Worm (Caenorhabditis elegans): ENCODE measurements around the gene H21P03.10.
A peak's percentile ranks its signal among the peaks of the same experiment; 100 is the strongest.

H21P03.10 gene

DNA sequence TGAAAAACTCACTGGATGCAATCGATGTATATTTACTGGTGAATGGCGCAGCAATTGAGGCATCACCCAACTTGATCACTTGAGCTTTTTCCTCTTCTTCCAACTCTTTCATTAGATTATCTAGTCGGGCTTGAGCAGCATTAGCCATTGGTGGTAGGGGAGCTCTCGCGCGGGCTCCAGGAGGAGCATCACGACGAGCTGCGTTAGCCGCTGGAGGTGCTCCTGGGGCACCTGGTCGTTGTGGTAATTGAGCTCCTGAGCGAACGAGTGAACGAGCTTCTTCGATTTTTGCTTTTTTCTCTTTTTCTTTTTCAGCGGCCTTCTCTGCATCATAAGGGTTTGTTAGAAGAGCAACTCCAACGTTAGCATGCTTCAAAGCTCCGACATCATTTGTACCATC lies 25.4 kb upstream of the H21P03.10 start:
- TF ChIP-seq mml-1 (tag; optimal IDR thresholded peaks at IDR 0.05) (no peak), nhr-25 (tag; optimal IDR thresholded peaks at IDR 0.05) (no peak), ceh-28 (tag; optimal IDR thresholded peaks at IDR 0.05) (no peak), skn-1 (tag; optimal IDR thresholded peaks at IDR 0.05) (no peak), nhr-76 (tag; optimal IDR thresholded peaks at IDR 0.05) (no peak), nhr-237 (tag; optimal IDR thresholded peaks at IDR 0.05) (no peak), unc-62 (GFP tag; optimal IDR thresholded peaks at IDR 0.05) (no peak), lsy-12 (tag; optimal IDR thresholded peaks at IDR 0.05) (no peak), nhr-77 (tag; optimal IDR thresholded peaks at IDR 0.05) (no peak), ceh-9 (tag; optimal IDR thresholded peaks at IDR 0.05) (no peak), pqm-1 (tag; optimal IDR thresholded peaks at IDR 0.05) (no peak)

- peak; percentile 73 for TF ChIP-seq ama-1 (optimal IDR thresholded peaks at IDR 0.05)
- TF ChIP-seq ceh-9 (tag; optimal IDR thresholded peaks at IDR 0.05), result no peak
- TF ChIP-seq ceh-28 (tag; optimal IDR thresholded peaks at IDR 0.05), result no peak
- no peak for TF ChIP-seq ceh-16 (tag; optimal IDR thresholded peaks at IDR 0.05)
Measured at ce11 chrIV:11479095-11479494, 21.4 kb upstream of the H21P03.10 start, which contains the start of gene catp-8. Gene catp-8, minus strand, starts transcription at chrIV:11479251.

- no peak for TF ChIP-seq unc-39 (tag; optimal IDR thresholded peaks at IDR 0.05)
- peak; percentile 71 for TF ChIP-seq skn-1 (tag; optimal IDR thresholded peaks at IDR 0.05)
- no peak for TF ChIP-seq nhr-237 (tag; optimal IDR thresholded peaks at IDR 0.05)
- peak; percentile 53 for TF ChIP-seq jun-1 (tag; optimal IDR thresholded peaks at IDR 0.05)
- no peak for TF ChIP-seq elt-1 (tag; optimal IDR thresholded peaks at IDR 0.05)
- TF ChIP-seq nhr-25 (tag; optimal IDR thresholded peaks at IDR 0.05), result peak; percentile 45
- TF ChIP-seq nhr-67 (tag; optimal IDR thresholded peaks at IDR 0.05), result no peak
- peak; percentile 79 for TF ChIP-seq nfya-1 (tag; optimal IDR thresholded peaks at IDR 0.05; ENCODE audit: insufficient read depth)
- no peak for TF ChIP-seq ceh-28 (tag; optimal IDR thresholded peaks at IDR 0.05)
- peak; percentile 52 for TF ChIP-seq nhr-23 (tag; optimal IDR thresholded peaks at IDR 0.05)
- peak; percentile 46 for TF ChIP-seq hmg-11 (tag; optimal IDR thresholded peaks at IDR 0.05)
- peak; percentile 49 for TF ChIP-seq lin-15B (tag; optimal IDR thresholded peaks at IDR 0.05)
- TF ChIP-seq nhr-77 (tag; optimal IDR thresholded peaks at IDR 0.05), result no peak
- TF ChIP-seq fkh-10 (GFP tag; optimal IDR thresholded peaks at IDR 0.05), result peak; percentile 45
- no peak for TF ChIP-seq zag-1 (tag; optimal IDR thresholded peaks at IDR 0.05)
- TF ChIP-seq elt-2 (tag; optimal IDR thresholded peaks at IDR 0.05), result peak; percentile 38
- TF ChIP-seq snpc-4 (tag; optimal IDR thresholded peaks at IDR 0.05), result peak; percentile 28
- TF ChIP-seq nhr-12 (tag; optimal IDR thresholded peaks at IDR 0.05), result no peak
- peak; percentile 31 for TF ChIP-seq lsy-12 (tag; optimal IDR thresholded peaks at IDR 0.05)
- TF ChIP-seq ama-1 (optimal IDR thresholded peaks at IDR 0.05), result peak; percentile 53
- no peak for TF ChIP-seq nhr-11 (tag; optimal IDR thresholded peaks at IDR 0.05)
- peak; percentile 60 for TF ChIP-seq pha-4 (tag; optimal IDR thresholded peaks at IDR 0.05)
- peak in 1 of 2 experiments; percentile 62 for TF ChIP-seq eor-1 (tag; optimal IDR thresholded peaks at IDR 0.05)
- no peak for TF ChIP-seq ceh-9 (tag; optimal IDR thresholded peaks at IDR 0.05)
- no peak for TF ChIP-seq fkh-2 (tag; optimal IDR thresholded peaks at IDR 0.05)
Measured at ce11 chrIV:11480027-11480896, 20.3 kb upstream of the H21P03.10 start, which contains the start of the genes mbf-1 and nse-4. Gene mbf-1, minus strand, starts transcription at chrIV:11480369. Gene nse-4, plus strand, starts transcription at chrIV:11480846.

DNA sequence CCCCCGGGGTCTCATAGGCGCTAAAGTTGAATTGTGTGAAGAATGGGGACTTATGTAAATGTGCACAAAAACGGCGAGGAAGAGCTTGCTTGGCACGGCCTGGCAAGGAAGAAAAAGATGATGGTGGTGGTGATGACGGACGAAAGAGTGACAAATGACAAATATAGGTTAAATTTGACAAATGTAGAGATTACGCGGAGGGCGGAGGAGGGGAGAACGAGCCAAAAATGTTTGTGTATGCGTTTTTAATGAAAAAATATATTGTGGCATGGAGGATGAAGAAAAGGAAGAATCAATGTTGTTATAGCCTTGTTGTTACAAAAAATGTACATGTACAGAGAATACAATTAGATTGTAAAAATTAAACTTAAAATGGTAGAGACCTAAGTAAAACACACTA lies 13.7 kb upstream of the H21P03.10 start:
- TF ChIP-seq nhr-12 (tag; optimal IDR thresholded peaks at IDR 0.05) (no peak), eor-1 (tag; optimal IDR thresholded peaks at IDR 0.05) (no peak), hmg-11 (tag; optimal IDR thresholded peaks at IDR 0.05) (peak; percentile 5), lin-15B (tag; optimal IDR thresholded peaks at IDR 0.05) (no peak), pha-4 (tag; optimal IDR thresholded peaks at IDR 0.05) (no peak)

- no peak for TF ChIP-seq nhr-11 (tag; optimal IDR thresholded peaks at IDR 0.05)
- no peak for TF ChIP-seq egl-5 (tag; optimal IDR thresholded peaks at IDR 0.05)
- TF ChIP-seq nhr-77 (tag; optimal IDR thresholded peaks at IDR 0.05), result no peak
- TF ChIP-seq elt-3 (tag; optimal IDR thresholded peaks at IDR 0.05), result peak in 1 of 3 experiments; percentile 82
- no peak for TF ChIP-seq egl-27 (tag; optimal IDR thresholded peaks at IDR 0.05)
- peak; percentile 55 for TF ChIP-seq pqm-1 (tag; optimal IDR thresholded peaks at IDR 0.05)
- TF ChIP-seq elt-2 (tag; optimal IDR thresholded peaks at IDR 0.05), result peak; percentile 67
- TF ChIP-seq nhr-76 (tag; optimal IDR thresholded peaks at IDR 0.05), result no peak
- no peak for TF ChIP-seq sea-2 (GFP tag; optimal IDR thresholded peaks at IDR 0.05)
- TF ChIP-seq nhr-43 (tag; optimal IDR thresholded peaks at IDR 0.05; ENCODE audit: poor library complexity, severe bottlenecking), result peak; percentile 19
Measured at ce11 chrIV:11487889-11488556, 12.5 kb upstream of the H21P03.10 start.
